Worm (Caenorhabditis elegans) whole organism, midembryonic: Measurements from ENCODE around the gene rpl-3.
"Not testable (repeated sequence)": the region's sequence is repeated elsewhere in the genome, so short reads cannot be mapped to it uniquely, and the experiment has no call there.

Source experiments
- flt-1 ChIP-seq: fragments of 200-800 bp; sonication (Bioruptor generic); IDR thresholded peaks from 2 replicates; pipeline ENCODE4 v1.3.6; 2022; ENCODE audit warnings: missing genetic modification characterization, missing compliant biosample characterization
- klf-2 ChIP-seq: fragments of 200-800 bp; sonication (Bioruptor generic); conservative IDR thresholded peaks from 2 replicates; pipeline ENCODE4 v1.3.6; 2022; ENCODE audit warnings: missing genetic modification reagents, missing genetic modification characterization, missing compliant biosample characterization
- ref-1 ChIP-seq: fragments of 200-800 bp; sonication (Bioruptor generic); conservative IDR thresholded peaks from 2 replicates; pipeline ENCODE4 v1.3.6; 2022; ENCODE audit warnings: missing genetic modification reagents, missing genetic modification characterization, missing compliant biosample characterization
- tab-1 ChIP-seq: fragments of 200-800 bp; sonication (Bioruptor generic); IDR thresholded peaks from 2 replicates; pipeline ENCODE4 v1.3.6; 2022; ENCODE audit warnings: missing genetic modification characterization, missing compliant biosample characterization
- ztf-23 ChIP-seq: fragments of 200-800 bp; sonication (Bioruptor generic); IDR thresholded peaks from 2 replicates; pipeline ENCODE4 v1.3.6; 2022; ENCODE audit warnings: missing genetic modification reagents, missing genetic modification characterization, missing compliant biosample characterization
- ztf-29 ChIP-seq: fragments of 200-800 bp; sonication (Bioruptor generic); IDR thresholded peaks from 2 replicates; pipeline ENCODE4 v1.3.6; 2022; ENCODE audit warnings: missing genetic modification reagents, missing genetic modification characterization, missing compliant biosample characterization

DNA sequence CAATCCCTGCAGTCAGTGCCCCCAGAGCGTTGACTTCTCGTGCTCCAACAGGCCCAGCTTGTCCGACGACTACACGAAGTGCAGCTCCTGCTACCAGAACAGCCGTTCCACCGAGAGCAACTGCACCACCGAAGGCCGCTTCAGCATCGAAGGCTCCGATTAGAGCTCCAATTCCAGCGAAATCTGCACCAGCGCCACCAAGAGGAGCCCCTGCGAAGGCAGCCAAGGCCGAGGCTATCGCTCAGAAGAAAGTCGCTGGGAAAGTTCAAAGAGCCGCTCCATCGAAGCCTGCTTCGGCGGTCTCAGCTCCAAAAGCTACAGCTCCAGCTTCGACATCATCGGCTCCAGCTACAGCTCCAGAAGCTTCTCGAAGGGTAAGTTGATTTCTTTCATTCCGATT is 21.9 kb upstream of the rpl-3 start:
- TF ChIP-seq ztf-29, ref-1, flt-1, klf-2, tab-1, ztf-23 (GFP tag; lab: Robert Waterston, UW): not testable (repeated sequence)
